Fruit fly (Drosophila melanogaster): ENCODE measurements around the gene prd1.

DNA sequence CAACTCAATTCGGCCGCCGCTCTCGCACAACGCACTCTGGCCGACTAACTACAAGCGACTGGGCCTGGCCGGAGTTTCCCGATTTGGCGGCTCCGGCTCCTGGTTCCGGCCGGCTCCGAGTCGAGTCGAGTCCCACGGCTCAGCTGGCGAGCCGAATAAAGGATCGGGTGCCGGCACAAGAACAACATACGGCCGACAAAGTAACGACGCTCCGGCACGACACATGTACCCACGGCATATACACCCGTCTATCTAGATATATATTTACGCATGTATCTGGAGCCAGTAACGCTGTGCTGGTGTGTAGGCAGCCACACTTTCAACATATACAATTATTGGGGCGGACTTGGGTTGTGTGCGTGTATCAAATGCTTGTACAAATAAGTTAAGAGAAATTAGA is 15.3 kb downstream of the prd1 start:
- TF ChIP-seq D1 (tag; optimal IDR thresholded peaks at IDR 0.05) (no peak), EcR (GFP tag; optimal IDR thresholded peaks at IDR 0.05) (no peak), CG4496 (GFP tag; IDR thresholded peaks at IDR 0.05) (no peak), Snoo (tag; optimal IDR thresholded peaks at IDR 0.05) (no peak), CG34367 (tag; optimal IDR thresholded peaks at IDR 0.05) (no peak), CG12605 (GFP tag; IDR thresholded peaks at IDR 0.05) (no peak), CG8159 (tag; optimal IDR thresholded peaks at IDR 0.05) (no peak), CG10348 (GFP tag; IDR thresholded peaks at IDR 0.05) (no peak), CG13204 (GFP tag; optimal IDR thresholded peaks at IDR 0.05) (no peak), Pif1B (GFP tag; optimal IDR thresholded peaks at IDR 0.05) (no peak), gl (tag; optimal IDR thresholded peaks at IDR 0.05) (no peak), CG8301 (tag; optimal IDR thresholded peaks at IDR 0.05) (no peak), CG17806 (tag; optimal IDR thresholded peaks at IDR 0.05) (no peak), CG14655 (GFP tag; optimal IDR thresholded peaks at IDR 0.05) (no peak)
